Worm (Caenorhabditis elegans) whole organism, L2 larva: ENCODE results near the gene C10A4.4.

Experiments used
- C34F6.9 ChIP-seq: fragments of 150-350 bp; optimal IDR thresholded peaks from 2 replicates; lab custom pipeline; 2014; ENCODE audit warnings: missing biosample characterization, missing genetic modification characterization
- F13H6.1 ChIP-seq: sonication (generic microtip); optimal IDR thresholded peaks from 2 replicates; lab custom pipeline; 2016; ENCODE audit warnings: missing genetic modification characterization, missing compliant biosample characterization
- ZK546.5 ChIP-seq: sonication (generic microtip); optimal IDR thresholded peaks from 2 replicates; lab custom pipeline; 2017; ENCODE audit warnings: missing biosample characterization, missing genetic modification characterization
- alr-1 ChIP-seq: fragments of 150-350 bp; optimal IDR thresholded peaks from 2 replicates; lab custom pipeline; 2014; ENCODE audit warnings: missing biosample characterization, missing genetic modification characterization
- aly-2 ChIP-seq: fragments of 150-350 bp; optimal IDR thresholded peaks from 2 replicates; lab custom pipeline; 2014; ENCODE audit warnings: missing biosample characterization, missing genetic modification characterization
- ama-1 ChIP-seq: fragments of 150-350 bp; optimal IDR thresholded peaks from 2 replicates; lab custom pipeline; 2018; ENCODE audit warnings: inconsistent platforms
- blmp-1 ChIP-seq: sonication (generic microtip); optimal IDR thresholded peaks from 2 replicates; lab custom pipeline; 2017; ENCODE audit warnings: missing genetic modification characterization, mild to moderate bottlenecking, missing compliant biosample characterization, antibody characterized with exemption, moderate library complexity; ENCODE audit not compliant: insufficient read depth
- ceh-16 ChIP-seq: fragments of 150-350 bp; optimal IDR thresholded peaks from 2 replicates; lab custom pipeline; 2014; ENCODE audit warnings: missing biosample characterization, missing genetic modification characterization
- crh-2 ChIP-seq: sonication (generic microtip); optimal IDR thresholded peaks from 2 replicates; lab custom pipeline; 2017; ENCODE audit warnings: missing biosample characterization, missing genetic modification characterization
- dmd-4 ChIP-seq: sonication (generic microtip); optimal IDR thresholded peaks from 2 replicates; lab custom pipeline; 2017; ENCODE audit warnings: missing biosample characterization, missing genetic modification characterization
- egl-27 ChIP-seq: sonication (generic microtip); optimal IDR thresholded peaks from 3 replicates; lab custom pipeline; 2017; ENCODE audit warnings: missing biosample characterization, missing genetic modification reagents, missing genetic modification characterization
- elt-1 ChIP-seq: fragments of 150-350 bp; optimal IDR thresholded peaks from 2 replicates; lab custom pipeline; 2014; ENCODE audit warnings: missing biosample characterization, missing genetic modification characterization
- elt-3 ChIP-seq: sonication (generic microtip); optimal IDR thresholded peaks from 2 replicates; lab custom pipeline; 2017; ENCODE audit warnings: missing biosample characterization, missing genetic modification characterization
- fos-1 ChIP-seq: fragments of 150-350 bp; optimal IDR thresholded peaks from 2 replicates; lab custom pipeline; 2014; ENCODE audit warnings: missing biosample characterization, missing genetic modification characterization
- gmeb-1 ChIP-seq: fragments of 150-350 bp; optimal IDR thresholded peaks from 2 replicates; lab custom pipeline; 2014; ENCODE audit warnings: missing biosample characterization, missing genetic modification characterization
- lin-11 ChIP-seq: fragments of 150-350 bp; sonication (generic microtip); optimal IDR thresholded peaks from 2 replicates; lab custom pipeline; 2014; ENCODE audit warnings: missing biosample characterization, missing genetic modification characterization, inconsistent platforms, mixed read lengths
- lin-13 ChIP-seq: fragments of 150-350 bp; optimal IDR thresholded peaks from 2 replicates; lab custom pipeline; 2014; ENCODE audit warnings: missing biosample characterization, missing genetic modification reagents, missing genetic modification characterization
- lsy-2 ChIP-seq, 2 experiments: fragments of 150-350 bp in 1 of 2; sonication (generic microtip) in 1 of 2; optimal IDR thresholded peaks; 2 replicates each; lab custom pipeline; 2014 to 2017; ENCODE audit warnings: missing biosample characterization in 2 of 2, missing genetic modification characterization in 2 of 2
- mab-5 ChIP-seq: fragments of 150-350 bp; optimal IDR thresholded peaks from 2 replicates; lab custom pipeline; 2014; ENCODE audit warnings: missing biosample characterization, missing genetic modification characterization
- mdl-1 ChIP-seq, 2 experiments: fragments of 150-350 bp in 1 of 2; sonication (generic microtip) in 1 of 2; optimal IDR thresholded peaks; 2 replicates each; lab custom pipeline; 2017; ENCODE audit warnings: missing biosample characterization in 2 of 2, missing genetic modification characterization in 2 of 2
- nhr-11 ChIP-seq: fragments of 150-350 bp; optimal IDR thresholded peaks from 2 replicates; lab custom pipeline; 2014; ENCODE audit warnings: missing biosample characterization, missing genetic modification characterization
- nhr-129 ChIP-seq: fragments of 150-350 bp; optimal IDR thresholded peaks from 2 replicates; lab custom pipeline; 2014; ENCODE audit warnings: missing biosample characterization, missing genetic modification characterization
- nhr-21 ChIP-seq: fragments of 150-350 bp; optimal IDR thresholded peaks from 2 replicates; lab custom pipeline; 2014; ENCODE audit warnings: missing biosample characterization, missing genetic modification characterization
- nhr-23 ChIP-seq: fragments of 150-350 bp; optimal IDR thresholded peaks from 2 replicates; lab custom pipeline; 2014; ENCODE audit warnings: missing biosample characterization, missing genetic modification reagents, missing genetic modification characterization
- nhr-237 ChIP-seq: fragments of 150-350 bp; optimal IDR thresholded peaks from 2 replicates; lab custom pipeline; 2014; ENCODE audit warnings: missing biosample characterization, missing genetic modification characterization
- nhr-25 ChIP-seq: fragments of 150-350 bp; sonication (generic microtip); optimal IDR thresholded peaks from 3 replicates; lab custom pipeline; 2014; ENCODE audit warnings: missing biosample characterization, missing genetic modification characterization
- nhr-77 ChIP-seq: fragments of 150-350 bp; optimal IDR thresholded peaks from 2 replicates; lab custom pipeline; 2014; ENCODE audit warnings: missing biosample characterization, missing genetic modification characterization
- peb-1 ChIP-seq: fragments of 150-350 bp; optimal IDR thresholded peaks from 2 replicates; lab custom pipeline; 2014; ENCODE audit warnings: missing biosample characterization, missing genetic modification characterization
- sem-4 ChIP-seq: fragments of 150-350 bp; optimal IDR thresholded peaks from 2 replicates; lab custom pipeline; 2014; ENCODE audit warnings: missing biosample characterization, missing genetic modification reagents, missing genetic modification characterization
- skn-1 ChIP-seq: sonication (generic microtip); optimal IDR thresholded peaks from 2 replicates; lab custom pipeline; 2017; ENCODE audit warnings: missing biosample characterization, missing genetic modification characterization
- sma-3 ChIP-seq: sonication (generic microtip); optimal IDR thresholded peaks from 2 replicates; lab custom pipeline; 2016; ENCODE audit warnings: missing genetic modification reagents, missing genetic modification characterization, missing compliant biosample characterization
- sma-9 ChIP-seq, 2 experiments: fragments of 150-350 bp in 1 of 2; sonication (generic microtip) in 1 of 2; optimal IDR thresholded peaks; 2 replicates each; lab custom pipeline; 2014 to 2016; ENCODE audit warnings: missing genetic modification characterization in 2 of 2, mild to moderate bottlenecking in 1 of 2, missing biosample characterization in 1 of 2, missing compliant biosample characterization in 1 of 2, missing genetic modification reagents in 1 of 2, moderate library complexity in 1 of 2
- snpc-4 ChIP-seq: fragments of 150-350 bp; optimal IDR thresholded peaks from 2 replicates; lab custom pipeline; 2014; ENCODE audit warnings: missing biosample characterization, missing genetic modification characterization
- unc-39 ChIP-seq: fragments of 150-350 bp; optimal IDR thresholded peaks from 2 replicates; lab custom pipeline; 2014; ENCODE audit warnings: missing biosample characterization, missing genetic modification characterization
- unc-62 ChIP-seq: fragments of 150-350 bp; optimal IDR thresholded peaks from 2 replicates; lab custom pipeline; 2014; ENCODE audit warnings: missing biosample characterization, missing genetic modification reagents, missing genetic modification characterization
- ztf-1 ChIP-seq: fragments of 200-800 bp; sonication (Bioruptor generic); conservative IDR thresholded peaks from 2 replicates; pipeline ENCODE4 v1.3.6; 2022; ENCODE audit warnings: missing genetic modification characterization, missing compliant biosample characterization
- ztf-4 ChIP-seq: fragments of 150-350 bp; optimal IDR thresholded peaks from 2 replicates; lab custom pipeline; 2014; ENCODE audit warnings: missing biosample characterization, missing genetic modification characterization

The C10A4.4 gene

ce11 chrX:7415420-7415819 lies 14.5 kb downstream of the C10A4.4 start, which contains the start of gene C10A4.7:
Gene C10A4.7 (minus strand): TSS chrX:7415520.
- TF ChIP-seq mdl-1 (tag; optimal IDR thresholded peaks at IDR 0.05; lab: Kevin White, UChicago) (no peak), gmeb-1 (tag; lab: Kevin White, UChicago) (no peak), aly-2 (tag; lab: Kevin White, UChicago) (no peak), blmp-1 (tag; lab: Kevin White, UChicago) (no peak), skn-1 (tag; lab: Kevin White, UChicago) (no peak), lsy-2 (tag; optimal IDR thresholded peaks at IDR 0.05; lab: Kevin White, UChicago) (no peak), ama-1 (no peak), C34F6.9 (tag; lab: Kevin White, UChicago) (no peak), dmd-4 (tag; lab: Kevin White, UChicago) (no peak), sma-3 (no peak), elt-1 (no peak), lin-11 (tag; lab: Kevin White, UChicago) (no peak)

DNA sequence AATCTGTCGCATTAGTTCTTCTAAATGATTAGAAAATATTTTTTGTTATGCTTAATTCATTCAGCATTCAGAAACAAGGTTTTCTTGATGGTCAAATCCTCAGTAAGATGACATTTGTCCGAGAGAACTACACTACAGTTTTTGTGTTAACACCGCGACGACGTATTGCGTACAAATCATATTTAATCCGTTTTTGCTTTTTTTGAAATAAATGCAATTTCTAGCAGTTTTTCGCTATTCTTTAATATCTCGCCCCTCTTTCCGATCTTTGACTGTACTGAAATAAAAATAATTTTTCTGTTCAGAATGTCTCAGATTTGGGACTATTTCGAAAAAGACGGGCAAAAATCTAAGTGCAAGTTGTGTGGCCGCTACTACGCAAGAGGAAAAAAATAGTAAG lies 15.2 kb downstream of the C10A4.4 start, which contains the start of gene C10A4.1:
TSS of gene C10A4.1 (plus strand) at position 301 of the 400 bp plus-strand sequence.
- TF ChIP-seq nhr-77 (tag; lab: Kevin White, UChicago) (no peak), mdl-1 (tag; optimal IDR thresholded peaks at IDR 0.05; lab: Kevin White, UChicago) (no peak), sma-9 (GFP tag; optimal IDR thresholded peaks at IDR 0.05; lab: Kevin White, UChicago) (no peak), sma-9 (tag; optimal IDR thresholded peaks at IDR 0.05; lab: Kevin White, UChicago) (no peak), C34F6.9 (tag; lab: Kevin White, UChicago) (no peak), aly-2 (tag; lab: Kevin White, UChicago) (no peak), nhr-237 (tag; lab: Kevin White, UChicago) (no peak), elt-3 (tag; lab: Kevin White, UChicago) (no peak), lin-13 (no peak), elt-1 (no peak), egl-27 (no peak), ceh-16 (tag; lab: Kevin White, UChicago) (no peak), F13H6.1 (tag; lab: Kevin White, UChicago) (no peak), nhr-129 (no peak)
- TF ChIP-seq, all 48 proteins: peak for 0

DNA sequence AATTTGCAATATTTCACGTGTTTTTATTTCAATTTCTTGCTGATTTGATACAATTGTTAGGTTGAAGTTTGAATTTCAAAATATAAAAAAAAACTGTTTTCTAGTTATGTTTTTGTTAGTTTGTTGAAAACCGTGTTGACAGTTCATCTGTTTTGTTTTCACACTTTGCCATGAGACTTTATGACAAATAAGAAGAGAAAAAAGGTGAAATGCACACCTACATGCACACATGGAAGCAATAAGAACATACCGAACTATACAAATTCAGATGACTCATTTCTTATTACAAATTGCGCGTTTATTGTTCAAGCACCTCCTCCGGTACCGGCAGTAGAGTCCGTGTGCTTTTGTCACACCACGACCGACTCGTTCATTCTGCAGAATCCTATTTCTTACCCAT lies 19.7 kb downstream of the C10A4.4 start, which contains the start of gene C10A4.9:
TSS of gene C10A4.9 (plus strand) at position 301 of the 400 bp plus-strand sequence.
- no peak for TF ChIP-seq mab-5 (tag; lab: Kevin White, UChicago)

DNA sequence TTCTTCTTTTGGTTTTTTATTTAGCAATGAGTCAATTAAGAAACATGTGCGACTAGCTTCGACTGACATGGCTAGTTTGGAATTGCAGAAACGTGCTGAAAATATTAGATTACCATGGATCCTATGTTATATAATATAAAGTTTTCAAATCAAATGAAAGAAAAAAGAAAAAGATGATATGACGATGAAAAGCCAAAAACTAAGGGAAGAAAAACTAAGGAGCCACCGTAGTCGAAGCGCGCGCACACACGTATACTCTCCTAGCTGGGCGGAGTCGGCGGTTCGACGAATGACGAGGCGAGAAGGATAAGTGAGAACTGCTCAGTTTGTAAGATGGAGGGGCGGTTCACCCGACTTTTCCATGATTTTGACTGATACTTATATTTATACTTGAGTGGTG lies 23.9 kb downstream of the C10A4.4 start, which contains the start of gene mnm-2:
TSS of gene mnm-2 (minus strand) at position 101 of the 400 bp plus-strand sequence.
- no peak for TF ChIP-seq gmeb-1 (tag; lab: Kevin White, UChicago)
- TF ChIP-seq dmd-4 (tag; lab: Kevin White, UChicago): no peak
- no peak for TF ChIP-seq nhr-237 (tag; lab: Kevin White, UChicago)
- TF ChIP-seq ztf-1 (GFP tag; lab: Robert Waterston, UW): no peak
- TF ChIP-seq mab-5 (tag; lab: Kevin White, UChicago): no peak
- TF ChIP-seq nhr-11: no peak
- TF ChIP-seq snpc-4 (tag; lab: Kevin White, UChicago): no peak
- TF ChIP-seq nhr-23 (tag; lab: Kevin White, UChicago): no peak

DNA sequence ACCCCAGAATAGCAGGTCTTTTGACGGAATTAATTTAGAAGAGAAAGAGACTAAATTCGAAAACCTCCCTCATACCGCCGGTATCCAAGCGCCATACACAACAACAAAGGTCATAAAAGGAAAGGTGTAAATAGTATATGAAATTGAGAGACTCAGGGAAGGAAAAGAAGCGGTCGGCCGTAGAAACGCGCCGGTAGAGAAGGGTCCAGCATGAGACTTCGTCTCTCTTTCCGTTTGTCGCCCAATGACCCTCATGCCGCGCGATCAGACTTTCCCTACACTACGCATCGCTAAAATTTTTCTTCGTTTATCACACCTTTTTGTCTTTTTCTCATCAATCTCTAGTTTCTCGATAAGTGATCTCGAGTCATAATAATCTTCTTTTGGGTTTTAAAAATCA lies 29.6 kb downstream of the C10A4.4 start:
- TF ChIP-seq nhr-25 (peak; percentile 68), fos-1 (tag; lab: Kevin White, UChicago) (peak; percentile 12), lin-11 (tag; lab: Kevin White, UChicago) (no peak), lsy-2 (tag; optimal IDR thresholded peaks at IDR 0.05; lab: Kevin White, UChicago) (no peak), blmp-1 (tag; lab: Kevin White, UChicago) (peak; percentile 63), nhr-11 (no peak), sma-3 (peak; percentile 52), nhr-77 (tag; lab: Kevin White, UChicago) (no peak), ceh-16 (tag; lab: Kevin White, UChicago) (peak; percentile 35), nhr-21 (tag; lab: Kevin White, UChicago) (peak; percentile 32), unc-62 (GFP tag; lab: Kevin White, UChicago) (no peak), peb-1 (tag; lab: Kevin White, UChicago) (no peak)

DNA sequence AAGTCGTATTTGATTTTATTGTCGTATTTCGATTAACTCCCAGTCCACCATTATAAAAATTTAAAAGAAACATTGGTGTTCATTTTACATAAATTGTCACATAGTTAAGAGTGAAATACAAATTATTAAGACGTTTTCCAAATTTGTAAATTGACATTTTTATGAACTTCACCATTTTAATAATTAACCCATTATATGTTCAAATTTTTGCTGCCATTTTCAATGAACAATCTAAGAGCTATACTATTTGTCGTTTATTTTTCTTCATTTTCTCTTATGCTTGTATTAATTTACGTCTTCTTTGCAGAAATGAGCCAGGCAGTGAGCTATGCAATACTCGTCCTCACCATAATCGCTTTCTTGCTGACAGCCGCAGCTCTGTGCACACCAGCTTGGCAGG lies 30.3 kb downstream of the C10A4.4 start, which contains the start of gene clc-2:
TSS of gene clc-2 (plus strand) at position 301 of the 400 bp plus-strand sequence.
- TF ChIP-seq F13H6.1 (tag; lab: Kevin White, UChicago) (no peak), elt-3 (tag; lab: Kevin White, UChicago) (no peak), nhr-77 (tag; lab: Kevin White, UChicago) (no peak), nhr-237 (tag; lab: Kevin White, UChicago) (no peak), lin-11 (tag; lab: Kevin White, UChicago) (no peak), lsy-2 (tag; optimal IDR thresholded peaks at IDR 0.05; lab: Kevin White, UChicago) (no peak), peb-1 (tag; lab: Kevin White, UChicago) (no peak), ztf-4 (tag; lab: Kevin White, UChicago) (no peak), sem-4 (tag; lab: Kevin White, UChicago) (no peak), crh-2 (tag; lab: Kevin White, UChicago) (no peak), alr-1 (tag; lab: Kevin White, UChicago) (no peak), lin-13 (no peak), ama-1 (no peak), unc-39 (tag; lab: Kevin White, UChicago) (no peak), nhr-21 (tag; lab: Kevin White, UChicago) (no peak), nhr-129 (no peak), mdl-1 (tag; optimal IDR thresholded peaks at IDR 0.05; lab: Kevin White, UChicago) (no peak), ZK546.5 (no peak), blmp-1 (tag; lab: Kevin White, UChicago) (no peak), mab-5 (tag; lab: Kevin White, UChicago) (no peak)
